Fruit fly (Drosophila melanogaster): Measurements from ENCODE around the gene cno.

cno gene

dm6 chr3R:5126884-5127283 lies 90.4 kb downstream of the cno start:
- TF ChIP-seq Dll (optimal IDR thresholded peaks at IDR 0.05) (no peak), EcR (GFP tag; optimal IDR thresholded peaks at IDR 0.05) (no peak), CG8478 (optimal IDR thresholded peaks at IDR 0.05) (no peak), psq (optimal IDR thresholded peaks at IDR 0.05) (no peak), usp (GFP tag; optimal IDR thresholded peaks at IDR 0.05) (no peak), pan (optimal IDR thresholded peaks at IDR 0.05) (no peak)

dm6 chr3R:5125832-5126231 lies 91.4 kb downstream of the cno start:
- no peak for TF ChIP-seq usp (GFP tag; optimal IDR thresholded peaks at IDR 0.05)
- no peak for TF ChIP-seq EcR (GFP tag; optimal IDR thresholded peaks at IDR 0.05)
- no peak for TF ChIP-seq CG8478 (optimal IDR thresholded peaks at IDR 0.05)
- TF ChIP-seq psq (optimal IDR thresholded peaks at IDR 0.05): no peak
- no peak for TF ChIP-seq pan (optimal IDR thresholded peaks at IDR 0.05)
- TF ChIP-seq Dll (optimal IDR thresholded peaks at IDR 0.05): no peak

- no peak for TF ChIP-seq pan (optimal IDR thresholded peaks at IDR 0.05)
- TF ChIP-seq usp (GFP tag; optimal IDR thresholded peaks at IDR 0.05): no peak
- TF ChIP-seq Dll (optimal IDR thresholded peaks at IDR 0.05): no peak
- no peak for TF ChIP-seq CG8478 (optimal IDR thresholded peaks at IDR 0.05)
- no peak for TF ChIP-seq psq (optimal IDR thresholded peaks at IDR 0.05)
- TF ChIP-seq EcR (GFP tag; optimal IDR thresholded peaks at IDR 0.05): no peak
Measured at dm6 chr3R:5124928-5125327, 92.3 kb downstream of the cno start.

- no peak for TF ChIP-seq pan (optimal IDR thresholded peaks at IDR 0.05)
- no peak for TF ChIP-seq psq (optimal IDR thresholded peaks at IDR 0.05)
- TF ChIP-seq EcR (GFP tag; optimal IDR thresholded peaks at IDR 0.05): no peak
- no peak for TF ChIP-seq Dll (optimal IDR thresholded peaks at IDR 0.05)
- TF ChIP-seq usp (GFP tag; optimal IDR thresholded peaks at IDR 0.05): no peak
- no peak for TF ChIP-seq CG8478 (optimal IDR thresholded peaks at IDR 0.05)
Measured at dm6 chr3R:5122266-5123096, 94.8 kb downstream of the cno start.

- TF ChIP-seq CG8478 (optimal IDR thresholded peaks at IDR 0.05): no peak
- no peak for TF ChIP-seq pan (optimal IDR thresholded peaks at IDR 0.05)
- TF ChIP-seq Dll (optimal IDR thresholded peaks at IDR 0.05): no peak
- no peak for TF ChIP-seq EcR (GFP tag; optimal IDR thresholded peaks at IDR 0.05)
- TF ChIP-seq psq (optimal IDR thresholded peaks at IDR 0.05): no peak
- TF ChIP-seq usp (GFP tag; optimal IDR thresholded peaks at IDR 0.05): no peak
Measured at dm6 chr3R:5120461-5121214, 96.6 kb downstream of the cno start.
